Fruit fly (Drosophila melanogaster): ENCODE results near the gene CG3402.

The CG3402 gene

DNA sequence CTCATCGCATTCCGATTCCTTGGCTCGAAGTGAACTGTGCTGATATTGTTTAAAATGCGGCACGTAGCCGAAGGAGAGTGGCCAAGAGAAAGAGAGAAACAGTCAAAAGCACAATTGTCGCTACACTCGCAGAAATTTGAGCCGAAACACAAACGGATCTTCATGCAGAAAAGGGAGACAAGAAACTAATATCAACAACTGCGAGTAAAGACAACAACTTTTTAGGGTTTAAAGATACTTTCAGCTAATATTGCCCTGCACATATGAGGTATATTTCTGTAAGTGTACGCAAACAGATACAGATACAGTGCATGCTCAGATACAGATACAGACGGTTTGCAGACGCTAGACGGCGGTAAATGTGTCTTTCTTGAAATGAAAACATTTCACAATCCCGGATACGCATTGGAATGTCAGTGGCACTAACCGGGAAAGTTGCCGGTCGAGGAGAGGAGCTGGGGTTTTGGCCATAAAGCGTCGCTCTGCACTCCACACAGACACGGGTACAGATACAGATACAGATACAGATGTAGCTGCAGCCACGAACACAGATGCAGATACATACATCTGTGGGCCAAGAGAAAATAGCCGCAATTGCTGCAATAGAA is 8.5 kb downstream of the CG3402 start (continued):
- TF ChIP-seq Hr39 (optimal IDR thresholded peaks at IDR 0.05): no peak
- TF ChIP-seq inv (GFP tag; IDR thresholded peaks at IDR 0.05; ENCODE audit: partially characterized antibody): no peak
- peak; percentile 55 for TF ChIP-seq CG7271 (tag; optimal IDR thresholded peaks at IDR 0.05)
- TF ChIP-seq pan (optimal IDR thresholded peaks at IDR 0.05): no peak
- peak in 1 of 2 experiments; percentile 93 for TF ChIP-seq pan (GFP tag; optimal IDR thresholded peaks at IDR 0.05 in 1 of 2, IDR thresholded peaks at IDR 0.05 in 1 of 2)
- peak; percentile 61 for TF ChIP-seq Myb (GFP tag; optimal IDR thresholded peaks at IDR 0.05)
- TF ChIP-seq CG14965 (GFP tag; optimal IDR thresholded peaks at IDR 0.05; ENCODE audit: borderline replicate concordance): peak; percentile 60
- peak; percentile 77 for TF ChIP-seq Rfx (GFP tag; IDR thresholded peaks at IDR 0.05)
- TF ChIP-seq Dll (GFP tag; IDR thresholded peaks at IDR 0.05; ENCODE audit: partially characterized antibody): no peak
- peak; percentile 53 for TF ChIP-seq CG15696 (tag; optimal IDR thresholded peaks at IDR 0.05)
- peak; percentile 82 for TF ChIP-seq bcd (GFP tag; optimal IDR thresholded peaks at IDR 0.05)
- TF ChIP-seq CG2678 (tag; optimal IDR thresholded peaks at IDR 0.05): peak; percentile 86
- TF ChIP-seq CG3838 (GFP tag; optimal IDR thresholded peaks at IDR 0.05): peak; percentile 6
- peak; percentile 88 for TF ChIP-seq Atf-2 (GFP tag; optimal IDR thresholded peaks at IDR 0.05)
- peak; percentile 82 for TF ChIP-seq CG13624 (GFP tag; optimal IDR thresholded peaks at IDR 0.05)
- TF ChIP-seq CG31365 (tag; optimal IDR thresholded peaks at IDR 0.05): peak; percentile 67
- TF ChIP-seq CG12659 (GFP tag; optimal IDR thresholded peaks at IDR 0.05): peak; percentile 77
- peak; percentile 90 for TF ChIP-seq Optix (GFP tag; IDR thresholded peaks at IDR 0.05)
- TF ChIP-seq Dek (tag; optimal IDR thresholded peaks at IDR 0.05): peak; percentile 69
- no peak for TF ChIP-seq pfk (GFP tag; optimal IDR thresholded peaks at IDR 0.05)
- peak; percentile 68 for TF ChIP-seq fu2 (GFP tag; optimal IDR thresholded peaks at IDR 0.05)
- no peak for TF ChIP-seq bigmax (GFP tag; optimal IDR thresholded peaks at IDR 0.05)
- peak; percentile 87 for TF ChIP-seq Side (GFP tag; optimal IDR thresholded peaks at IDR 0.05)
- no peak; the same call in 2 of the 3 replicates for TF ChIP-seq CG6175 (GFP tag; IDR thresholded peaks at IDR 0.05)
- peak; percentile 42 for TF ChIP-seq MESR4 (GFP tag; optimal IDR thresholded peaks at IDR 0.05)
- peak; percentile 73; the same call in 2 of the 3 replicates for TF ChIP-seq sr (GFP tag; IDR thresholded peaks at IDR 0.05)
- TF ChIP-seq CG15601 (tag; optimal IDR thresholded peaks at IDR 0.05): peak; percentile 78
- peak; percentile 79 for TF ChIP-seq D19A (tag; optimal IDR thresholded peaks at IDR 0.05)
- peak; percentile 78 for TF ChIP-seq ab (GFP tag; optimal IDR thresholded peaks at IDR 0.05)
- no peak for TF ChIP-seq nerfin-2 (GFP tag; IDR thresholded peaks at IDR 0.05; ENCODE audit: partially characterized antibody)
- TF ChIP-seq CG6654 (GFP tag; optimal IDR thresholded peaks at IDR 0.05): peak; percentile 65
- peak; percentile 78 for TF ChIP-seq CG8359 (GFP tag; optimal IDR thresholded peaks at IDR 0.05; ENCODE audit: borderline replicate concordance)
- TF ChIP-seq BtbVII (GFP tag; optimal IDR thresholded peaks at IDR 0.05): peak; percentile 55
- peak; percentile 92 for TF ChIP-seq pum (GFP tag; optimal IDR thresholded peaks at IDR 0.05)
- TF ChIP-seq gro (GFP tag; optimal IDR thresholded peaks at IDR 0.05): peak; percentile 46
- TF ChIP-seq Doc3 (GFP tag; IDR thresholded peaks at IDR 0.05; ENCODE audit: partially characterized antibody): no peak
- peak; percentile 62 for TF ChIP-seq cg (GFP tag; optimal IDR thresholded peaks at IDR 0.05)
- peak; percentile 99 for TF ChIP-seq sens (GFP tag)
- TF ChIP-seq CG3726 (GFP tag; IDR thresholded peaks at IDR 0.05): 0 out of 3 replicates have a peak, but pooled peaks have one; percentile 59
- TF ChIP-seq CG6765 (GFP tag; optimal IDR thresholded peaks at IDR 0.05): peak; percentile 6
- peak; percentile 21 for TF ChIP-seq CG3995 (GFP tag; optimal IDR thresholded peaks at IDR 0.05)
- peak; percentile 76 for TF ChIP-seq Six4 (GFP tag; optimal IDR thresholded peaks at IDR 0.05)
- peak; percentile 60 for TF ChIP-seq Bteb2 (GFP tag; optimal IDR thresholded peaks at IDR 0.05)
- TF ChIP-seq CG15479 (GFP tag; optimal IDR thresholded peaks at IDR 0.05): no peak
- no peak for TF ChIP-seq rib (GFP tag; IDR thresholded peaks at IDR 0.05)
- TF ChIP-seq slbo (GFP tag; IDR thresholded peaks at IDR 0.05): peak; percentile 83
- TF ChIP-seq grau (tag; optimal IDR thresholded peaks at IDR 0.05): peak; percentile 82
- peak; percentile 66 for TF ChIP-seq pb (GFP tag; optimal IDR thresholded peaks at IDR 0.05)
- peak; percentile 89 for TF ChIP-seq CG2712 (tag; optimal IDR thresholded peaks at IDR 0.05)
- peak; percentile 42 for TF ChIP-seq twi (tag; optimal IDR thresholded peaks at IDR 0.05)

Data from whole organism, embryonic.